Fruit fly (Drosophila melanogaster): Measurements from ENCODE around the gene CG14089.

Gene CG14089

dm6 chr3L:19263480-19264140 lies 17.0 kb downstream of the CG14089 start, which contains the start of the genes CG42374 and Mettl5:
CG42374 (plus strand) TSS chr3L:19263766.
Mettl5 (plus strand) TSS chr3L:19263766.
- TF ChIP-seq fd3F (GFP tag; optimal IDR thresholded peaks at IDR 0.05) (no peak), h (optimal IDR thresholded peaks at IDR 0.05) (no peak), Sox100B (GFP tag; optimal IDR thresholded peaks at IDR 0.05) (peak; percentile 14), br (optimal IDR thresholded peaks at IDR 0.05) (no peak), CG31388 (GFP tag; optimal IDR thresholded peaks at IDR 0.05) (no peak), esg (GFP tag; conservative IDR thresholded peaks at IDR 0.05) (peak; percentile 37), YL-1 (GFP tag; optimal IDR thresholded peaks at IDR 0.05) (no peak), Aef1 (GFP tag; IDR thresholded peaks at IDR 0.05) (peak; percentile 46; the same call in 2 of the 3 replicates), CG10565 (GFP tag; optimal IDR thresholded peaks at IDR 0.05) (no peak), CTCF (GFP tag; optimal IDR thresholded peaks at IDR 0.05) (no peak), CG7786 (GFP tag; optimal IDR thresholded peaks at IDR 0.05) (no peak), CG10959 (GFP tag; IDR thresholded peaks at IDR 0.05) (no peak), Fer2 (tag; optimal IDR thresholded peaks at IDR 0.05) (no peak), bsh (GFP tag; optimal IDR thresholded peaks at IDR 0.05) (peak in 1 of 2 experiments; percentile 62), tio (GFP tag; optimal IDR thresholded peaks at IDR 0.05) (no peak), ci (GFP tag; IDR thresholded peaks at IDR 0.05) (no peak), C15 (GFP tag; IDR thresholded peaks at IDR 0.05) (no peak), sqz (GFP tag; optimal IDR thresholded peaks at IDR 0.05) (no peak), CG11247 (GFP tag; IDR thresholded peaks at IDR 0.05) (no peak), CG12155 (GFP tag; optimal IDR thresholded peaks at IDR 0.05) (no peak), her (GFP tag; optimal IDR thresholded peaks at IDR 0.05) (no peak), gro (GFP tag; optimal IDR thresholded peaks at IDR 0.05) (no peak), da (GFP tag; optimal IDR thresholded peaks at IDR 0.05) (no peak), Bteb2 (GFP tag; optimal IDR thresholded peaks at IDR 0.05) (no peak), CG11398 (GFP tag; optimal IDR thresholded peaks at IDR 0.05) (no peak), CG12299 (tag; optimal IDR thresholded peaks at IDR 0.05) (no peak), phol (tag; optimal IDR thresholded peaks at IDR 0.05) (peak; percentile 51), Hr51 (GFP tag; optimal IDR thresholded peaks at IDR 0.05) (peak in 1 of 2 experiments; percentile 60), CG9437 (GFP tag; optimal IDR thresholded peaks at IDR 0.05) (no peak), CG10321 (GFP tag; IDR thresholded peaks at IDR 0.05) (no peak), toy (GFP tag; IDR thresholded peaks at IDR 0.05) (no peak), Adf1 (GFP tag; IDR thresholded peaks at IDR 0.05) (no peak; the same call in 1 of the 2 replicates), dmrt11E (tag; optimal IDR thresholded peaks at IDR 0.05) (no peak), pnt (GFP tag; optimal IDR thresholded peaks at IDR 0.05) (no peak), CG4730 (GFP tag; IDR thresholded peaks at IDR 0.05) (no peak), TFAM (GFP tag; optimal IDR thresholded peaks at IDR 0.05) (no peak), usp (GFP tag; optimal IDR thresholded peaks at IDR 0.05) (no peak), CG12744 (GFP tag; optimal IDR thresholded peaks at IDR 0.05) (no peak), Hmx (GFP tag; optimal IDR thresholded peaks at IDR 0.05) (no peak), CG11504 (tag; optimal IDR thresholded peaks at IDR 0.05) (peak; percentile 53), CG11456 (GFP tag; IDR thresholded peaks at IDR 0.05) (no peak), NC2α (GFP tag; optimal IDR thresholded peaks at IDR 0.05) (no peak), en (GFP tag; optimal IDR thresholded peaks at IDR 0.05) (no peak), fd96Cb (tag; optimal IDR thresholded peaks at IDR 0.05) (peak; percentile 44), Chrac-16 (GFP tag; optimal IDR thresholded peaks at IDR 0.05) (no peak), CG1024 (GFP tag; IDR thresholded peaks at IDR 0.05) (no peak), CoRest (tag; optimal IDR thresholded peaks at IDR 0.05) (no peak), CG17912 (GFP tag; optimal IDR thresholded peaks at IDR 0.05) (no peak), CG4282 (GFP tag; optimal IDR thresholded peaks at IDR 0.05) (no peak), HHEX (GFP tag; optimal IDR thresholded peaks at IDR 0.05) (peak; percentile 49), vfl (GFP tag; optimal IDR thresholded peaks at IDR 0.05) (no peak), Fer3 (tag; optimal IDR thresholded peaks at IDR 0.05) (peak; percentile 45), fd64A (GFP tag; optimal IDR thresholded peaks at IDR 0.05) (no peak)
